Fruit fly (Drosophila melanogaster) whole organism, prepupa: ENCODE measurements around the gene fd96Cb.
A peak's percentile ranks its signal among the peaks of the same experiment; 100 is the strongest.

Source experiments
- Blimp-1 ChIP-seq: fragments of 200-800 bp; sonication (Bioruptor generic); optimal IDR thresholded peaks from 3 replicates; lab custom pipeline; 2017; ENCODE audit warnings: missing biosample characterization, missing genetic modification characterization, mild to moderate bottlenecking, moderate library complexity, missing genetic modification reagents
- CG10669 ChIP-seq: fragments of 200-800 bp; sonication (Bioruptor generic); optimal IDR thresholded peaks from 3 replicates; lab custom pipeline; 2018; ENCODE audit warnings: missing biosample characterization, mild to moderate bottlenecking, missing genetic modification characterization, moderate library complexity
- CG11294 ChIP-seq: fragments of 200-800 bp; sonication (Bioruptor generic); IDR thresholded peaks from 2 replicates; pipeline ENCODE4 v1.3.6; 2022; ENCODE audit warnings: missing biosample characterization, missing genetic modification characterization
- CG11762 ChIP-seq: fragments of 200-800 bp; sonication (Bioruptor generic); optimal IDR thresholded peaks from 3 replicates; lab custom pipeline; 2016; ENCODE audit warnings: missing biosample characterization, missing genetic modification characterization; ENCODE audit not compliant: insufficient read depth
- CG11902 ChIP-seq: fragments of 200-800 bp; sonication (Bioruptor generic); optimal IDR thresholded peaks from 3 replicates; lab custom pipeline; 2016; ENCODE audit warnings: missing biosample characterization, missing genetic modification characterization
- CG15336 ChIP-seq: fragments of 200-800 bp; sonication (Bioruptor generic); IDR thresholded peaks from 2 replicates; pipeline ENCODE4 v1.3.6; 2022; ENCODE audit warnings: missing biosample characterization, missing genetic modification characterization
- CG16779 ChIP-seq: fragments of 200-800 bp; sonication (Bioruptor generic); optimal IDR thresholded peaks from 3 replicates; lab custom pipeline; 2017; ENCODE audit warnings: missing biosample characterization, mild to moderate bottlenecking, missing genetic modification characterization
- CG3032 ChIP-seq: fragments of 200-800 bp; optimal IDR thresholded peaks from 2 replicates; lab custom pipeline; 2019; ENCODE audit warnings: missing biosample characterization, mild to moderate bottlenecking, missing genetic modification characterization, moderate library complexity
- CG31627 ChIP-seq: fragments of 200-800 bp; sonication (Bioruptor generic); optimal IDR thresholded peaks from 3 replicates; lab custom pipeline; 2016; ENCODE audit warnings: missing biosample characterization, missing genetic modification characterization
- CG34406 ChIP-seq: fragments of 200-800 bp; sonication (Bioruptor generic); optimal IDR thresholded peaks from 3 replicates; lab custom pipeline; 2016; ENCODE audit warnings: missing biosample characterization, missing genetic modification characterization
- CG3919 ChIP-seq: fragments of 200-800 bp; sonication (Bioruptor generic); optimal IDR thresholded peaks from 3 replicates; lab custom pipeline; 2016; ENCODE audit warnings: missing biosample characterization, missing genetic modification characterization
- CG4318 ChIP-seq: fragments of 200-800 bp; sonication (Bioruptor generic); optimal IDR thresholded peaks from 3 replicates; lab custom pipeline; 2017; ENCODE audit warnings: missing biosample characterization, mild to moderate bottlenecking, missing genetic modification characterization
- CG6276 ChIP-seq: fragments of 200-800 bp; sonication (Bioruptor generic); optimal IDR thresholded peaks from 2 replicates; lab custom pipeline; 2017; ENCODE audit warnings: missing biosample characterization, mild to moderate bottlenecking, missing genetic modification characterization
- CG6854 ChIP-seq: fragments of 200-800 bp; sonication (Bioruptor generic); optimal IDR thresholded peaks from 2 replicates; lab custom pipeline; 2017; ENCODE audit warnings: missing biosample characterization, mild to moderate bottlenecking, missing genetic modification characterization
- CG7368 ChIP-seq: fragments of 200-800 bp; sonication (Bioruptor generic); optimal IDR thresholded peaks from 3 replicates; lab custom pipeline; 2016; ENCODE audit warnings: missing biosample characterization, missing genetic modification characterization
- CG8119 ChIP-seq: fragments of 200-800 bp; sonication (Bioruptor generic); IDR thresholded peaks from 3 replicates; pipeline ENCODE4 v1.3.6; 2022; ENCODE audit warnings: missing biosample characterization, missing genetic modification characterization
- CG8319 ChIP-seq: fragments of 200-800 bp; sonication (Bioruptor generic); optimal IDR thresholded peaks from 3 replicates; lab custom pipeline; 2016; ENCODE audit warnings: missing biosample characterization, missing genetic modification characterization
- CG8632 ChIP-seq: fragments of 200-800 bp; sonication (Bioruptor generic); optimal IDR thresholded peaks from 3 replicates; lab custom pipeline; 2016; ENCODE audit warnings: missing biosample characterization, missing genetic modification characterization
- CG9139 ChIP-seq: fragments of 200-800 bp; sonication (Bioruptor generic); optimal IDR thresholded peaks from 3 replicates; lab custom pipeline; 2017; ENCODE audit warnings: missing biosample characterization, mild to moderate bottlenecking, missing genetic modification characterization
- Eip78C ChIP-seq: fragments of 200-800 bp; sonication (Bioruptor generic); peaks from one replicate; lab custom pipeline; 2016; ENCODE audit warnings: missing biosample characterization, missing genetic modification characterization
- Eip93F ChIP-seq: fragments of 200-800 bp; sonication (Bioruptor generic); optimal IDR thresholded peaks from 2 replicates; lab custom pipeline; 2016; ENCODE audit warnings: missing biosample characterization, mild to moderate bottlenecking, missing genetic modification characterization
- Ets21C ChIP-seq: fragments of 200-800 bp; sonication (Bioruptor generic); optimal IDR thresholded peaks from 3 replicates; lab custom pipeline; 2016; ENCODE audit warnings: missing biosample characterization, missing genetic modification characterization
- Ets96B ChIP-seq: fragments of 200-800 bp; optimal IDR thresholded peaks from 2 replicates; lab custom pipeline; 2019; ENCODE audit warnings: missing biosample characterization, mild to moderate bottlenecking, missing genetic modification characterization, moderate library complexity
- Gug ChIP-seq: fragments of 200-800 bp; sonication (Bioruptor generic); IDR thresholded peaks from 2 replicates; pipeline ENCODE4 v1.3.6; 2022; ENCODE audit warnings: missing biosample characterization, missing genetic modification characterization
- Hr38 ChIP-seq: sonication (Bioruptor generic); optimal IDR thresholded peaks from 2 replicates; lab custom pipeline; 2016; ENCODE audit warnings: missing biosample characterization, missing genetic modification characterization
- Hr4 ChIP-seq: fragments of 200-800 bp; sonication (Bioruptor generic); optimal IDR thresholded peaks from 3 replicates; lab custom pipeline; 2016; ENCODE audit warnings: missing biosample characterization, missing genetic modification characterization
- Lpt ChIP-seq: fragments of 200-800 bp; sonication (Bioruptor generic); optimal IDR thresholded peaks from 3 replicates; lab custom pipeline; 2016; ENCODE audit warnings: missing biosample characterization, missing genetic modification characterization
- OdsH ChIP-seq: fragments of 200-800 bp; sonication (Bioruptor generic); optimal IDR thresholded peaks from 3 replicates; lab custom pipeline; 2016; ENCODE audit warnings: missing biosample characterization, missing genetic modification characterization
- Smox ChIP-seq: fragments of 200-800 bp; sonication (Bioruptor generic); optimal IDR thresholded peaks from 3 replicates; lab custom pipeline; 2016; ENCODE audit warnings: missing biosample characterization, missing genetic modification characterization
- Sox102F ChIP-seq: fragments of 200-800 bp; sonication (Bioruptor generic); optimal IDR thresholded peaks from 2 replicates; lab custom pipeline; 2016; ENCODE audit warnings: missing biosample characterization, mild to moderate bottlenecking, missing genetic modification characterization
- Sox14 ChIP-seq: fragments of 200-800 bp; sonication (Bioruptor generic); optimal IDR thresholded peaks from 3 replicates; lab custom pipeline; 2016; ENCODE audit warnings: missing biosample characterization, missing genetic modification characterization
- Sox15 ChIP-seq: fragments of 200-800 bp; sonication (Bioruptor generic); optimal IDR thresholded peaks from 3 replicates; lab custom pipeline; 2016; ENCODE audit warnings: missing biosample characterization, missing genetic modification characterization
- achi ChIP-seq: fragments of 200-800 bp; sonication (Bioruptor generic); optimal IDR thresholded peaks from 3 replicates; lab custom pipeline; 2016; ENCODE audit warnings: missing biosample characterization, missing genetic modification characterization
- acj6 ChIP-seq: fragments of 200-800 bp; sonication (Bioruptor generic); optimal IDR thresholded peaks from 3 replicates; lab custom pipeline; 2016; ENCODE audit warnings: missing biosample characterization, missing genetic modification characterization
- cyc ChIP-seq: fragments of 200-800 bp; sonication (Bioruptor generic); optimal IDR thresholded peaks from 3 replicates; lab custom pipeline; 2016; ENCODE audit warnings: missing biosample characterization, missing genetic modification characterization
- dac ChIP-seq: fragments of 200-800 bp; sonication (Bioruptor generic); optimal IDR thresholded peaks from 2 replicates; lab custom pipeline; 2017; ENCODE audit warnings: missing biosample characterization, mild to moderate bottlenecking, missing genetic modification characterization
- dsx ChIP-seq: fragments of 200-800 bp; optimal IDR thresholded peaks from 3 replicates; lab custom pipeline; 2019; ENCODE audit warnings: missing biosample characterization, mild to moderate bottlenecking, missing genetic modification characterization, moderate library complexity; ENCODE audit not compliant: poor library complexity, severe bottlenecking
- eg ChIP-seq: fragments of 200-800 bp; sonication (Bioruptor generic); IDR thresholded peaks from 3 replicates; pipeline ENCODE4 v1.3.6; 2022; ENCODE audit warnings: missing biosample characterization, missing genetic modification characterization
- esn ChIP-seq: fragments of 200-800 bp; sonication (Bioruptor generic); optimal IDR thresholded peaks from 2 replicates; lab custom pipeline; 2016; ENCODE audit warnings: missing biosample characterization, mild to moderate bottlenecking, missing genetic modification characterization, moderate library complexity
- fd59A ChIP-seq: fragments of 200-800 bp; sonication (Bioruptor generic); optimal IDR thresholded peaks from 2 replicates; lab custom pipeline; 2017; ENCODE audit warnings: missing biosample characterization, mild to moderate bottlenecking, missing genetic modification characterization, missing genetic modification reagents
- fkh ChIP-seq: fragments of 200-800 bp; sonication (Bioruptor generic); optimal IDR thresholded peaks from 3 replicates; lab custom pipeline; 2017; ENCODE audit warnings: missing biosample characterization, mild to moderate bottlenecking, missing genetic modification characterization, moderate library complexity
- lz ChIP-seq: fragments of 200-800 bp; sonication (Bioruptor generic); optimal IDR thresholded peaks from 3 replicates; lab custom pipeline; 2016; ENCODE audit warnings: missing biosample characterization, missing genetic modification characterization
- net ChIP-seq: fragments of 200-800 bp; sonication (Bioruptor generic); optimal IDR thresholded peaks from 3 replicates; lab custom pipeline; 2016; ENCODE audit warnings: missing biosample characterization, missing genetic modification characterization
- pdm3 ChIP-seq: fragments of 200-800 bp; sonication (Bioruptor generic); optimal IDR thresholded peaks from 3 replicates; lab custom pipeline; 2016; ENCODE audit warnings: missing biosample characterization, missing genetic modification characterization
- salr ChIP-seq, 2 experiments: fragments of 200-800 bp; sonication (Bioruptor generic); optimal IDR thresholded peaks; 3 replicates each; lab custom pipeline; 2016 to 2018; ENCODE audit warnings: missing biosample characterization in 2 of 2, missing genetic modification characterization in 2 of 2, mild to moderate bottlenecking in 1 of 2
- spab ChIP-seq: fragments of 200-800 bp; sonication (Bioruptor generic); optimal IDR thresholded peaks from 2 replicates; lab custom pipeline; 2017; ENCODE audit warnings: missing biosample characterization, mild to moderate bottlenecking, missing genetic modification characterization, missing genetic modification reagents
- svp ChIP-seq: fragments of 200-800 bp; sonication (Bioruptor generic); peaks from one replicate; lab custom pipeline; 2016; ENCODE audit warnings: missing biosample characterization, missing genetic modification characterization
- topi ChIP-seq: fragments of 200-800 bp; sonication (Bioruptor generic); optimal IDR thresholded peaks from 3 replicates; lab custom pipeline; 2016; ENCODE audit warnings: missing biosample characterization, missing genetic modification characterization
- vri ChIP-seq: fragments of 200-800 bp; sonication (Bioruptor generic); optimal IDR thresholded peaks from 3 replicates; lab custom pipeline; 2016; ENCODE audit warnings: missing biosample characterization, mild to moderate bottlenecking, missing genetic modification characterization

Gene fd96Cb

DNA sequence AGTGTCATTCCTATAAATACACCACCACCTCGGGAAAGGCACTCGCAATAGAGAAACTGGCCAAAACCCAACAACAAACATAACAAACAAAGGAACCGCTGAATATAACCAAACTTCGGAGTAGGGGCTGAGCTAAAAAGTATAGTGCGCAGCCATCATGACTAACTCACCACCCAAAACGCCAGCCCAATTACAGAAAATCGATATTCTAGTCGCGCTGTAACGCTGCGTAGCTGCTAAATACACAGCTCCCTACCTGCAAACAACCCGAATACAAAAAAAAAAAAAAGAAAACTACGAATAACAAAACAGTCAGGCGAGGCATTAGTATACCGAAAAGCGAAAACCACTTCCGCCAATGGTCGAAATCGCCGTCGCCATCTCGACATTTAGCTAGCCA, 44.2 kb upstream of the fd96Cb start:
- peak; percentile 0 for TF ChIP-seq fkh (GFP tag; lab: Kevin White, UChicago)
- no peak for TF ChIP-seq CG10669

- TF ChIP-seq Ets96B (tag; lab: Kevin White, UChicago) (no peak), dsx (GFP tag; lab: Kevin White, UChicago) (no peak), topi (no peak), fd59A (GFP tag; lab: Kevin White, UChicago) (no peak), Sox102F (GFP tag; lab: Kevin White, UChicago) (no peak), salr (GFP tag; optimal IDR thresholded peaks at IDR 0.05; lab: Kevin White, UChicago) (peak in 1 of 2 experiments; percentile 39), CG9139 (GFP tag; lab: Kevin White, UChicago) (no peak), vri (GFP tag; lab: Kevin White, UChicago) (peak; percentile 66), Eip78C (GFP tag; lab: Kevin White, UChicago) (peak; percentile 81), CG11294 (GFP tag; lab: Robert Waterston, UW) (peak; percentile 7; the same call in 1 of the 2 replicates), CG8319 (GFP tag; lab: Kevin White, UChicago) (no peak), dac (peak; percentile 4), Eip93F (GFP tag; lab: Kevin White, UChicago) (no peak), eg (GFP tag; lab: Robert Waterston, UW) (no peak; the same call in 2 of the 3 replicates), CG15336 (GFP tag; lab: Robert Waterston, UW) (peak; percentile 86), CG8119 (peak; percentile 78; the same call in 2 of the 3 replicates), cyc (no peak), Ets21C (no peak), CG11762 (GFP tag; lab: Kevin White, UChicago) (no peak), CG34406 (GFP tag; lab: Kevin White, UChicago) (no peak), CG10669 (no peak), Hr38 (GFP tag; lab: Kevin White, UChicago) (no peak), esn (GFP tag; lab: Kevin White, UChicago) (no peak), CG6276 (GFP tag; lab: Kevin White, UChicago) (peak; percentile 68), CG8632 (no peak), Gug (GFP tag; lab: Robert Waterston, UW) (no peak), CG31627 (GFP tag; lab: Kevin White, UChicago) (no peak), CG6854 (GFP tag; lab: Kevin White, UChicago) (no peak), net (GFP tag; lab: Kevin White, UChicago) (no peak), Hr4 (GFP tag; lab: Kevin White, UChicago) (peak; percentile 81), CG11902 (no peak), achi (GFP tag; lab: Kevin White, UChicago) (peak; percentile 30), Lpt (GFP tag; lab: Kevin White, UChicago) (peak; percentile 64), CG3919 (GFP tag; lab: Kevin White, UChicago) (no peak), CG3032 (tag; lab: Kevin White, UChicago) (no peak), pdm3 (GFP tag; lab: Kevin White, UChicago) (peak; percentile 52), OdsH (GFP tag; lab: Kevin White, UChicago) (peak; percentile 48), Blimp-1 (no peak), svp (GFP tag; lab: Kevin White, UChicago) (no peak), fkh (GFP tag; lab: Kevin White, UChicago) (no peak), Sox15 (GFP tag; lab: Kevin White, UChicago) (no peak), Smox (GFP tag; lab: Kevin White, UChicago) (no peak), lz (GFP tag; lab: Kevin White, UChicago) (no peak), Sox14 (GFP tag; lab: Kevin White, UChicago) (peak; percentile 31), CG16779 (tag; lab: Kevin White, UChicago) (peak; percentile 25), CG4318 (GFP tag; lab: Kevin White, UChicago) (no peak), CG7368 (no peak), acj6 (GFP tag; lab: Kevin White, UChicago) (peak; percentile 17), spab (GFP tag; lab: Kevin White, UChicago) (no peak)
Observed at dm6 chr3R:25051441-25052097, 43.2 kb upstream of the fd96Cb start.
